Worm (Caenorhabditis elegans) whole organism, L4 larva: ENCODE measurements around the gene sri-74.

ENCODE experiments used
- daf-12 ChIP-seq: fragments of 150-350 bp; optimal IDR thresholded peaks from 2 replicates; lab custom pipeline; 2014; ENCODE audit warnings: missing biosample characterization, missing genetic modification reagents, missing genetic modification characterization
- fos-1 ChIP-seq: fragments of 150-350 bp; optimal IDR thresholded peaks from 2 replicates; lab custom pipeline; 2014; ENCODE audit warnings: missing biosample characterization, missing genetic modification characterization
- mxl-2 ChIP-seq: fragments of 200-800 bp; sonication (Bioruptor generic); conservative IDR thresholded peaks from 2 replicates; pipeline ENCODE4 v1.3.6; 2022; ENCODE audit warnings: missing genetic modification reagents, missing genetic modification characterization, missing compliant biosample characterization
- nhr-237 ChIP-seq: sonication (generic microtip); optimal IDR thresholded peaks from 2 replicates; lab custom pipeline; 2017; ENCODE audit warnings: missing biosample characterization, missing genetic modification characterization
- nhr-6 ChIP-seq: fragments of 150-350 bp; optimal IDR thresholded peaks from 2 replicates; lab custom pipeline; 2014; ENCODE audit warnings: missing biosample characterization, missing genetic modification characterization
- snpc-4 ChIP-seq: fragments of 150-350 bp; optimal IDR thresholded peaks from 2 replicates; lab custom pipeline; 2014; ENCODE audit warnings: missing biosample characterization, missing genetic modification characterization

- no peak for TF ChIP-seq nhr-6 (tag; lab: Kevin White, UChicago)
- TF ChIP-seq nhr-237 (tag; lab: Kevin White, UChicago) = no peak
- no peak for TF ChIP-seq mxl-2 (GFP tag; lab: Robert Waterston, UW)
- no peak for TF ChIP-seq daf-12 (tag; lab: Kevin White, UChicago)
- TF ChIP-seq fos-1 (tag; lab: Kevin White, UChicago) = no peak
- TF ChIP-seq snpc-4 = no peak
Observed at ce11 chrII:2578216-2578615, 4.7 kb downstream of the sri-74 start.
